Worm (Caenorhabditis elegans): ENCODE data around the gene clc-20.

The clc-20 gene

ce11 chrIII:879634-880033, 7.3 kb downstream of the clc-20 start, which contains the start of the genes T24C4.5 and ucr-2.3:
TSS of gene T24C4.5 (minus strand) at chrIII:879734.
TSS of gene ucr-2.3 (plus strand) at chrIII:879860.
- no peak for TF ChIP-seq C08G9.2 (tag; optimal IDR thresholded peaks at IDR 0.05)
- no peak for TF ChIP-seq fkh-6 (tag; optimal IDR thresholded peaks at IDR 0.05)
- TF ChIP-seq unc-3 (GFP tag; conservative IDR thresholded peaks at IDR 0.05), result no peak
- no peak for TF ChIP-seq unc-3 (tag; optimal IDR thresholded peaks at IDR 0.05)
- TF ChIP-seq hlh-30 (tag; optimal IDR thresholded peaks at IDR 0.05; ENCODE audit: insufficient read depth), result no peak
- no peak for TF ChIP-seq elt-2 (tag; optimal IDR thresholded peaks at IDR 0.05)
- no peak for TF ChIP-seq ceh-9 (tag; optimal IDR thresholded peaks at IDR 0.05)
- TF ChIP-seq ceh-6 (GFP tag; optimal IDR thresholded peaks at IDR 0.05), result no peak
- TF ChIP-seq che-1 (tag; optimal IDR thresholded peaks at IDR 0.05), result no peak
- TF ChIP-seq hlh-15 (tag; optimal IDR thresholded peaks at IDR 0.05), result no peak
- no peak for TF ChIP-seq rnt-1 (tag; optimal IDR thresholded peaks at IDR 0.05)
- TF ChIP-seq hlh-13 (GFP tag; optimal IDR thresholded peaks at IDR 0.05), result no peak
- no peak for TF ChIP-seq pqm-1 (tag; optimal IDR thresholded peaks at IDR 0.05)
- no peak for TF ChIP-seq ceh-30 (tag; optimal IDR thresholded peaks at IDR 0.05)
- TF ChIP-seq pax-1 (tag; optimal IDR thresholded peaks at IDR 0.05), result no peak
- no peak for TF ChIP-seq ceh-24 (tag; optimal IDR thresholded peaks at IDR 0.05)
- no peak for TF ChIP-seq hlh-8 (tag; optimal IDR thresholded peaks at IDR 0.05)
- no peak for TF ChIP-seq fax-1 (tag; optimal IDR thresholded peaks at IDR 0.05)

- no peak for TF ChIP-seq fkh-10 (GFP tag; optimal IDR thresholded peaks at IDR 0.05)
- no peak for TF ChIP-seq ceh-14 (tag; optimal IDR thresholded peaks at IDR 0.05)
- no peak for TF ChIP-seq odd-2 (tag; optimal IDR thresholded peaks at IDR 0.05)
- TF ChIP-seq eyg-1 (tag; optimal IDR thresholded peaks at IDR 0.05), result no peak
- no peak for TF ChIP-seq unc-3 (GFP tag; conservative IDR thresholded peaks at IDR 0.05)
- TF ChIP-seq unc-3 (tag; optimal IDR thresholded peaks at IDR 0.05), result no peak
- no peak for TF ChIP-seq gmeb-2 (tag; optimal IDR thresholded peaks at IDR 0.05)
- no peak for TF ChIP-seq nfya-1 (tag; optimal IDR thresholded peaks at IDR 0.05)
- no peak for TF ChIP-seq ets-4 (tag; optimal IDR thresholded peaks at IDR 0.05)
- no peak for TF ChIP-seq ceh-18 (tag; optimal IDR thresholded peaks at IDR 0.05)
- no peak for TF ChIP-seq ceh-30 (tag; optimal IDR thresholded peaks at IDR 0.05)
- TF ChIP-seq ceh-31 (tag; optimal IDR thresholded peaks at IDR 0.05), result no peak
- no peak for TF ChIP-seq ceh-19 (GFP tag; optimal IDR thresholded peaks at IDR 0.05)
- TF ChIP-seq ceh-6 (GFP tag; optimal IDR thresholded peaks at IDR 0.05), result no peak
- TF ChIP-seq ceh-24 (tag; optimal IDR thresholded peaks at IDR 0.05), result no peak
- TF ChIP-seq dve-1 (tag; optimal IDR thresholded peaks at IDR 0.05), result no peak
- no peak for TF ChIP-seq fax-1 (tag; optimal IDR thresholded peaks at IDR 0.05)
- TF ChIP-seq lin-11 (tag; optimal IDR thresholded peaks at IDR 0.05), result no peak
- TF ChIP-seq ref-2 (tag; optimal IDR thresholded peaks at IDR 0.05), result no peak
- TF ChIP-seq sox-4 (tag; optimal IDR thresholded peaks at IDR 0.05), result no peak
- no peak for TF ChIP-seq rnt-1 (tag; optimal IDR thresholded peaks at IDR 0.05)
These were observed 8.5 kb downstream of the clc-20 start for ce11 chrIII:880840-881239.

ce11 chrIII:881460-881859, 9.1 kb downstream of the clc-20 start:
- TF ChIP-seq pag-3 (tag; optimal IDR thresholded peaks at IDR 0.05; ENCODE audit: borderline replicate concordance) (no peak), gmeb-2 (tag; optimal IDR thresholded peaks at IDR 0.05) (no peak), unc-42 (tag; optimal IDR thresholded peaks at IDR 0.05) (no peak), ets-4 (tag; optimal IDR thresholded peaks at IDR 0.05) (no peak), zip-5 (tag; optimal IDR thresholded peaks at IDR 0.05) (no peak), pax-1 (tag; optimal IDR thresholded peaks at IDR 0.05) (no peak), eyg-1 (tag; optimal IDR thresholded peaks at IDR 0.05) (no peak), ceh-45 (GFP tag; IDR thresholded peaks at IDR 0.05) (no peak), rnt-1 (tag; optimal IDR thresholded peaks at IDR 0.05) (no peak), F13H6.1 (tag; optimal IDR thresholded peaks at IDR 0.05) (no peak)

ce11 chrIII:883595-883994, 11.2 kb downstream of the clc-20 start:
- TF ChIP-seq hlh-13 (GFP tag; optimal IDR thresholded peaks at IDR 0.05) (no peak), madf-2 (tag; optimal IDR thresholded peaks at IDR 0.05) (no peak), ceh-24 (tag; optimal IDR thresholded peaks at IDR 0.05) (no peak), lin-11 (tag; optimal IDR thresholded peaks at IDR 0.05) (no peak), pha-4 (tag; optimal IDR thresholded peaks at IDR 0.05) (no peak), ceh-31 (tag; optimal IDR thresholded peaks at IDR 0.05) (no peak), pha-2 (tag; optimal IDR thresholded peaks at IDR 0.05) (no peak), syd-9 (tag; optimal IDR thresholded peaks at IDR 0.05) (no peak), sox-2 (GFP tag; IDR thresholded peaks at IDR 0.05) (no peak)
